Fruit fly (Drosophila melanogaster) whole organism, embryonic: Measurements from ENCODE around the gene CG9497.

ENCODE experiments used
- CG11398 ChIP-seq: fragments of 200-800 bp; sonication (Bioruptor generic); optimal IDR thresholded peaks from 2 replicates; lab custom pipeline; 2016; ENCODE audit warnings: missing biosample characterization, missing genetic modification characterization
- CG11560 ChIP-seq: fragments of 200-800 bp; sonication (Bioruptor generic); IDR thresholded peaks from 3 replicates; pipeline ENCODE4 v1.3.6; 2022; ENCODE audit warnings: missing biosample characterization, missing genetic modification characterization
- CG11696 ChIP-seq: fragments of 200-800 bp; sonication (Bioruptor generic); IDR thresholded peaks from 2 replicates; pipeline ENCODE4 v1.3.6; 2022; ENCODE audit warnings: missing biosample characterization, missing genetic modification characterization
- CG12104 ChIP-seq: fragments of 200-800 bp; sonication (Bioruptor generic); optimal IDR thresholded peaks from 3 replicates; lab custom pipeline; 2016; ENCODE audit warnings: missing biosample characterization, missing genetic modification characterization
- CG12299 ChIP-seq: fragments of 200-800 bp; sonication (Bioruptor generic); optimal IDR thresholded peaks from 2 replicates; lab custom pipeline; 2018; ENCODE audit warnings: missing biosample characterization, mild to moderate bottlenecking, missing genetic modification characterization
- CG1233 ChIP-seq: fragments of 200-800 bp; sonication (Bioruptor generic); optimal IDR thresholded peaks from 4 replicates; lab custom pipeline; 2018; ENCODE audit warnings: missing biosample characterization, mild to moderate bottlenecking, missing genetic modification characterization
- CG12744 ChIP-seq: fragments of 200-800 bp; sonication (Bioruptor generic); optimal IDR thresholded peaks from 2 replicates; lab custom pipeline; 2016; ENCODE audit warnings: missing biosample characterization, missing genetic modification characterization
- CG14965 ChIP-seq: fragments of 200-800 bp; sonication (Bioruptor generic); optimal IDR thresholded peaks from 2 replicates; lab custom pipeline; 2016; ENCODE audit warnings: missing biosample characterization, missing genetic modification characterization, borderline replicate concordance
- CG15073 ChIP-seq: fragments of 200-800 bp; sonication (Bioruptor generic); optimal IDR thresholded peaks from 2 replicates; lab custom pipeline; 2016; ENCODE audit warnings: missing biosample characterization, missing genetic modification characterization
- CG17186 ChIP-seq: fragments of 200-800 bp; sonication (Bioruptor generic); optimal IDR thresholded peaks from 3 replicates; lab custom pipeline; 2017; ENCODE audit warnings: missing biosample characterization, missing genetic modification reagents, missing genetic modification characterization
- CG2120 ChIP-seq: fragments of 200-800 bp; sonication (Bioruptor generic); optimal IDR thresholded peaks from 3 replicates; lab custom pipeline; 2016; ENCODE audit warnings: missing biosample characterization, missing genetic modification characterization
- CG2712 ChIP-seq: fragments of 200-800 bp; optimal IDR thresholded peaks from 3 replicates; lab custom pipeline; 2019; ENCODE audit warnings: missing biosample characterization, mild to moderate bottlenecking, missing genetic modification characterization, moderate library complexity
- CG30403 ChIP-seq: fragments of 200-800 bp; sonication (Bioruptor generic); optimal IDR thresholded peaks from 3 replicates; lab custom pipeline; 2016; ENCODE audit warnings: missing biosample characterization, missing genetic modification characterization
- CG32772 ChIP-seq: fragments of 200-800 bp; sonication (Bioruptor generic); IDR thresholded peaks from 2 replicates; pipeline ENCODE4 v1.3.6; 2022; ENCODE audit warnings: missing biosample characterization, missing genetic modification characterization
- CG3726 ChIP-seq: fragments of 200-800 bp; sonication (Bioruptor generic); IDR thresholded peaks from 3 replicates; pipeline ENCODE4, ENCODE4 v1.3.6; 2022; ENCODE audit warnings: missing biosample characterization, missing genetic modification characterization
- CG42726 ChIP-seq: fragments of 200-800 bp; sonication (Bioruptor generic); IDR thresholded peaks from 2 replicates; pipeline ENCODE4 v1.3.6; 2022; ENCODE audit warnings: missing biosample characterization, missing genetic modification characterization; ENCODE audit not compliant: partially characterized antibody
- CG4360 ChIP-seq: fragments of 200-800 bp; sonication (Bioruptor generic); IDR thresholded peaks from 2 replicates; pipeline ENCODE4 v1.3.6; 2022; ENCODE audit warnings: missing biosample characterization, missing genetic modification characterization
- Chrac-16 ChIP-seq: fragments of 200-800 bp; sonication (Bioruptor generic); optimal IDR thresholded peaks from 3 replicates; lab custom pipeline; 2016; ENCODE audit warnings: missing biosample characterization, missing genetic modification characterization
- CoRest ChIP-seq: fragments of 200-800 bp; sonication (Bioruptor generic); optimal IDR thresholded peaks from 3 replicates; lab custom pipeline; 2018; ENCODE audit warnings: missing biosample characterization, mild to moderate bottlenecking, missing genetic modification characterization, moderate library complexity
- Dfd ChIP-seq, 2 experiments: fragments of >200 bp; optimal IDR thresholded peaks; 2 replicates each; lab custom pipeline; 2017; ENCODE audit warnings: missing biosample characterization in 2 of 2, missing genetic modification characterization in 2 of 2
- Eip74EF ChIP-seq, 2 experiments: fragments of 200-800 bp in 1 of 2; fragments of >200 bp in 1 of 2; sonication (Bioruptor generic) in 1 of 2; optimal IDR thresholded peaks; 2 replicates each; lab custom pipeline; 2017 to 2019; ENCODE audit warnings: missing biosample characterization in 2 of 2, missing genetic modification characterization in 2 of 2, mild to moderate bottlenecking in 1 of 2, moderate library complexity in 1 of 2
- NK7.1 ChIP-seq: fragments of 200-800 bp; sonication (Bioruptor generic); optimal IDR thresholded peaks from 3 replicates; lab custom pipeline; 2016; ENCODE audit warnings: missing biosample characterization, missing genetic modification characterization
- Nf-YA ChIP-seq: fragments of 200-800 bp; sonication (Bioruptor generic); IDR thresholded peaks from 2 replicates; pipeline ENCODE4 v1.3.6; 2022; ENCODE audit warnings: missing biosample characterization, missing genetic modification characterization
- Rfx ChIP-seq: fragments of 200-800 bp; sonication (Bioruptor generic); IDR thresholded peaks from 2 replicates; pipeline ENCODE4 v1.3.6; 2022; ENCODE audit warnings: missing biosample characterization, missing genetic modification characterization
- Six4 ChIP-seq: fragments of 200-800 bp; sonication (Bioruptor generic); optimal IDR thresholded peaks from 2 replicates; lab custom pipeline; 2016; ENCODE audit warnings: missing biosample characterization, missing genetic modification characterization
- Sox100B ChIP-seq: fragments of 200-800 bp; sonication (Bioruptor generic); optimal IDR thresholded peaks from 3 replicates; lab custom pipeline; 2018; ENCODE audit warnings: missing biosample characterization, mild to moderate bottlenecking, missing genetic modification characterization
- Sry-β ChIP-seq: fragments of 200-800 bp; sonication (Bioruptor generic); optimal IDR thresholded peaks from 2 replicates; lab custom pipeline; 2018; ENCODE audit warnings: missing biosample characterization, mild to moderate bottlenecking, missing genetic modification characterization, moderate library complexity
- Sry-δ ChIP-seq: fragments of 200-800 bp; sonication (Bioruptor generic); optimal IDR thresholded peaks from 2 replicates; lab custom pipeline; 2016; ENCODE audit warnings: missing biosample characterization, missing genetic modification characterization
- Usf ChIP-seq: fragments of 200-800 bp; sonication (Bioruptor generic); optimal IDR thresholded peaks from 2 replicates; lab custom pipeline; 2017; ENCODE audit warnings: missing genotype, missing biosample characterization, missing genetic modification characterization
- crc ChIP-seq: fragments of 200-800 bp; sonication (Bioruptor generic); optimal IDR thresholded peaks from 2 replicates; lab custom pipeline; 2016; ENCODE audit warnings: missing biosample characterization, missing genetic modification characterization
- esg ChIP-seq: fragments of 200-800 bp; sonication (Bioruptor generic); conservative IDR thresholded peaks from 2 replicates; pipeline ENCODE4 v1.3.6; 2022; ENCODE audit warnings: missing biosample characterization, missing genetic modification characterization
- fd102C ChIP-seq: fragments of 200-800 bp; sonication (Bioruptor generic); optimal IDR thresholded peaks from 2 replicates; lab custom pipeline; 2018; ENCODE audit warnings: missing biosample characterization, mild to moderate bottlenecking, missing genetic modification characterization, moderate library complexity
- grau ChIP-seq: fragments of 200-800 bp; optimal IDR thresholded peaks from 3 replicates; lab custom pipeline; 2019; ENCODE audit warnings: missing biosample characterization, mild to moderate bottlenecking, missing genetic modification characterization, moderate library complexity
- ham ChIP-seq: fragments of 200-800 bp; sonication (Bioruptor generic); IDR thresholded peaks from 2 replicates; pipeline ENCODE4 v1.3.6; 2022; ENCODE audit warnings: missing biosample characterization, missing genetic modification characterization
- kay ChIP-seq: fragments of 200-800 bp; sonication (Bioruptor generic); optimal IDR thresholded peaks from 2 replicates; lab custom pipeline; 2016; ENCODE audit warnings: missing biosample characterization, missing genetic modification characterization
- knrl ChIP-seq: fragments of 200-800 bp; sonication (Bioruptor generic); IDR thresholded peaks from 3 replicates; pipeline ENCODE4 v1.3.6; 2022; ENCODE audit warnings: missing biosample characterization, missing genetic modification characterization; ENCODE audit not compliant: partially characterized antibody
- lola ChIP-seq, 3 experiments: fragments of >200 bp in 2 of 3; fragments of 200-800 bp in 1 of 3; sonication (Bioruptor generic) in 1 of 3; optimal IDR thresholded peaks; 2 replicates each; lab custom pipeline; 2017 to 2019; ENCODE audit warnings: missing biosample characterization in 3 of 3, missing genetic modification characterization in 3 of 3, mild to moderate bottlenecking in 1 of 3, moderate library complexity in 1 of 3
- mirr ChIP-seq: fragments of 200-800 bp; sonication (Bioruptor generic); optimal IDR thresholded peaks from 3 replicates; lab custom pipeline; 2018; ENCODE audit warnings: missing biosample characterization, mild to moderate bottlenecking, missing genetic modification characterization
- mld ChIP-seq: fragments of 200-800 bp; sonication (Bioruptor generic); IDR thresholded peaks from 3 replicates; pipeline ENCODE4 v1.3.6; 2022; ENCODE audit warnings: missing biosample characterization, missing genetic modification characterization; ENCODE audit not compliant: partially characterized antibody
- nom ChIP-seq: fragments of 200-800 bp; sonication (Bioruptor generic); optimal IDR thresholded peaks from 2 replicates; lab custom pipeline; 2017; ENCODE audit warnings: missing biosample characterization, missing genetic modification characterization, mild to moderate bottlenecking, moderate library complexity, missing genetic modification reagents
- pan ChIP-seq, 4 experiments: fragments of >200 bp in 3 of 4; fragments of 200-800 bp in 1 of 4; sonication (Bioruptor generic) in 1 of 4; optimal IDR thresholded peaks in 3 of 4; IDR thresholded peaks in 1 of 4; 2 replicates each; pipeline versions ENCODE4 v1.3.6 to Lab custom; 2017 to 2022; ENCODE audit warnings: missing biosample characterization in 2 of 4, missing genetic modification characterization in 2 of 4, mixed read lengths in 1 of 4
- repo ChIP-seq: fragments of 200-800 bp; sonication (Bioruptor generic); optimal IDR thresholded peaks from 2 replicates; lab custom pipeline; 2016; ENCODE audit warnings: missing biosample characterization, missing genetic modification characterization
- slp2 ChIP-seq: fragments of 200-800 bp; sonication (Bioruptor generic); optimal IDR thresholded peaks from 2 replicates; lab custom pipeline; 2016; ENCODE audit warnings: missing biosample characterization, missing genetic modification characterization
- sob ChIP-seq: fragments of 200-800 bp; sonication (Bioruptor generic); IDR thresholded peaks from 2 replicates; pipeline ENCODE4 v1.3.6; 2022; ENCODE audit warnings: missing biosample characterization, missing genetic modification characterization
- sqz ChIP-seq: fragments of 200-800 bp; sonication (Bioruptor generic); optimal IDR thresholded peaks from 3 replicates; lab custom pipeline; 2018; ENCODE audit warnings: missing biosample characterization, mild to moderate bottlenecking, missing genetic modification characterization
- stc ChIP-seq: fragments of 200-800 bp; sonication (Bioruptor generic); IDR thresholded peaks from 2 replicates; pipeline ENCODE4 v1.3.6; 2022; ENCODE audit warnings: missing biosample characterization, missing genetic modification characterization
- tin ChIP-seq: fragments of 200-800 bp; sonication (Bioruptor generic); optimal IDR thresholded peaks from 3 replicates; lab custom pipeline; 2016; ENCODE audit warnings: missing biosample characterization, missing genetic modification characterization
- vfl ChIP-seq: fragments of 200-800 bp; sonication (Bioruptor generic); optimal IDR thresholded peaks from 2 replicates; lab custom pipeline; 2016; ENCODE audit warnings: missing biosample characterization, missing genetic modification characterization
- yki ChIP-seq: fragments of >200 bp; optimal IDR thresholded peaks from 3 replicates; lab custom pipeline; 2018

CG9497 gene

dm6 chr2L:6323536-6324385, 24.5 kb downstream of the CG9497 start, which contains the start of gene PDZ-GEF (continued):
- TF ChIP-seq repo (GFP tag; lab: Kevin White, UChicago) (peak; percentile 14), CG3726 (GFP tag; lab: Robert Waterston, UW) (no peak), grau (peak; percentile 53), mld (GFP tag; lab: Robert Waterston, UW) (no peak), tin (GFP tag; lab: Kevin White, UChicago) (peak; percentile 62), Rfx (GFP tag; lab: Robert Waterston, UW) (peak; percentile 78), CG15073 (GFP tag; lab: Kevin White, UChicago) (no peak), Eip74EF (GFP tag; optimal IDR thresholded peaks at IDR 0.05; lab: Kevin White, UChicago) (no peak), CG1233 (GFP tag; lab: Kevin White, UChicago) (no peak), NK7.1 (no peak), crc (GFP tag; lab: Kevin White, UChicago) (no peak), Sry-β (GFP tag; lab: Kevin White, UChicago) (no peak), CG30403 (GFP tag; lab: Kevin White, UChicago) (peak; percentile 54), Sox100B (GFP tag; lab: Kevin White, UChicago) (no peak), CG11696 (GFP tag; lab: Robert Waterston, UW) (no peak), Sry-δ (GFP tag; lab: Kevin White, UChicago) (peak; percentile 59), Nf-YA (GFP tag; lab: Robert Waterston, UW) (no peak), stc (0 out of 2 replicates have a peak, but pooled peaks have one; percentile 27), ham (GFP tag; lab: Robert Waterston, UW) (no peak), CG2120 (GFP tag; lab: Kevin White, UChicago) (peak; percentile 57), CG32772 (GFP tag; lab: Robert Waterston, UW) (peak; percentile 8; the same call in 1 of the 2 replicates), Dfd (GFP tag; optimal IDR thresholded peaks at IDR 0.05; lab: Kevin White, UChicago) (no peak), CG12744 (GFP tag; lab: Kevin White, UChicago) (no peak), CG17186 (GFP tag; lab: Kevin White, UChicago) (no peak), CG42726 (GFP tag; lab: Robert Waterston, UW) (peak; percentile 51; the same call in 1 of the 2 replicates), Chrac-16 (GFP tag; lab: Kevin White, UChicago) (peak; percentile 68), CG4360 (GFP tag; lab: Robert Waterston, UW) (no peak), Six4 (GFP tag; lab: Kevin White, UChicago) (peak; percentile 4), CG12299 (no peak), CG11560 (no peak), slp2 (GFP tag; lab: Kevin White, UChicago) (peak; percentile 3), Usf (GFP tag; lab: Kevin White, UChicago) (no peak), esg (GFP tag; lab: Robert Waterston, UW) (no peak), vfl (GFP tag; lab: Kevin White, UChicago) (no peak), CG11398 (GFP tag; lab: Kevin White, UChicago) (no peak), CG2712 (tag; lab: Kevin White, UChicago) (peak; percentile 67), mirr (GFP tag; lab: Kevin White, UChicago) (no peak), kay (GFP tag; lab: Kevin White, UChicago) (peak; percentile 7), fd102C (GFP tag; lab: Kevin White, UChicago) (peak; percentile 15), lola (GFP tag; optimal IDR thresholded peaks at IDR 0.05; lab: Kevin White, UChicago) (peak in 1 of 3 experiments; percentile 89), pan (optimal IDR thresholded peaks at IDR 0.05; lab: Kevin White, UChicago) (no peak), pan (GFP tag; optimal IDR thresholded peaks at IDR 0.05 in 1 of 2, IDR thresholded peaks at IDR 0.05 in 1 of 2) (peak in 1 of 2 experiments; percentile 47), CoRest (tag; lab: Kevin White, UChicago) (no peak), CG14965 (GFP tag; lab: Kevin White, UChicago) (peak; percentile 23), yki (no peak), sob (peak; percentile 49), nom (GFP tag; lab: Kevin White, UChicago) (no peak), CG12104 (GFP tag; lab: Kevin White, UChicago) (peak; percentile 8), knrl (GFP tag; lab: Robert Waterston, UW) (peak; percentile 50; the same call in 2 of the 3 replicates), sqz (no peak)
